Worm (Caenorhabditis elegans) whole organism, midembryonic: ENCODE measurements around the gene F19G12.3.

ENCODE experiments used
- cog-1 ChIP-seq: sonication (generic microtip); optimal IDR thresholded peaks from 2 replicates; lab custom pipeline; 2016; ENCODE audit warnings: missing genetic modification characterization, missing compliant biosample characterization
- flt-1 ChIP-seq: fragments of 200-800 bp; sonication (Bioruptor generic); IDR thresholded peaks from 2 replicates; pipeline ENCODE4 v1.3.6; 2022; ENCODE audit warnings: missing genetic modification characterization, missing compliant biosample characterization
- klf-2 ChIP-seq: fragments of 200-800 bp; sonication (Bioruptor generic); conservative IDR thresholded peaks from 2 replicates; pipeline ENCODE4 v1.3.6; 2022; ENCODE audit warnings: missing genetic modification reagents, missing genetic modification characterization, missing compliant biosample characterization
- med-1 ChIP-seq: sonication (generic microtip); optimal IDR thresholded peaks from 2 replicates; lab custom pipeline; 2017; ENCODE audit warnings: missing genetic modification characterization, mild to moderate bottlenecking, missing compliant biosample characterization, antibody characterized with exemption, missing genetic modification reagents; ENCODE audit not compliant: insufficient read depth
- tab-1 ChIP-seq: fragments of 200-800 bp; sonication (Bioruptor generic); IDR thresholded peaks from 2 replicates; pipeline ENCODE4 v1.3.6; 2022; ENCODE audit warnings: missing genetic modification characterization, missing compliant biosample characterization
- ztf-29 ChIP-seq: fragments of 200-800 bp; sonication (Bioruptor generic); IDR thresholded peaks from 2 replicates; pipeline ENCODE4 v1.3.6; 2022; ENCODE audit warnings: missing genetic modification reagents, missing genetic modification characterization, missing compliant biosample characterization

ce11 chrX:1389382-1389983, 35.1 kb upstream of the F19G12.3 start:
- TF ChIP-seq klf-2 (no peak), ztf-29 (GFP tag; lab: Robert Waterston, UW) (no peak), med-1 (GFP tag; lab: Kevin White, UChicago) (no peak), tab-1 (GFP tag; lab: Robert Waterston, UW) (no peak), cog-1 (peak; percentile 40), flt-1 (GFP tag; lab: Robert Waterston, UW) (no peak)
